Fruit fly (Drosophila melanogaster) whole organism: ENCODE results near the gene firl.

Experiments used
- CG8478 ChIP-seq: fragments of >200 bp; optimal IDR thresholded peaks from 2 replicates; lab custom pipeline; 2018; ENCODE audit warnings: inconsistent platforms
- Dll ChIP-seq: fragments of >200 bp; optimal IDR thresholded peaks from 2 replicates; lab custom pipeline; 2017
- pan ChIP-seq: fragments of >200 bp; optimal IDR thresholded peaks from 2 replicates; lab custom pipeline; 2017
- psq ChIP-seq: fragments of >200 bp; optimal IDR thresholded peaks from 2 replicates; lab custom pipeline; 2017
- usp ChIP-seq: fragments of >200 bp; optimal IDR thresholded peaks from 2 replicates; lab custom pipeline; 2017; ENCODE audit warnings: missing biosample characterization, missing genetic modification characterization, mixed read lengths

- TF ChIP-seq CG8478 (no peak), pan (no peak), psq (lab: Kevin White, UChicago) (no peak), usp (GFP tag; lab: Kevin White, UChicago) (no peak), Dll (no peak)
Observed at dm6 chr2L:12027435-12027834, 39.1 kb downstream of the firl start, which contains the start of gene dmGlut.
